Fruit fly (Drosophila melanogaster): Measurements from ENCODE around the gene CG10602.

- TF ChIP-seq psq (optimal IDR thresholded peaks at IDR 0.05) (no peak), pan (optimal IDR thresholded peaks at IDR 0.05) (no peak), Dll (optimal IDR thresholded peaks at IDR 0.05) (no peak), CG8478 (optimal IDR thresholded peaks at IDR 0.05) (no peak)
These were observed 41.9 kb upstream of the CG10602 start for dm6 chr2L:18900976-18901375.

All from whole organism.